Worm (Caenorhabditis elegans): ENCODE data around the gene lgc-44.

DNA sequence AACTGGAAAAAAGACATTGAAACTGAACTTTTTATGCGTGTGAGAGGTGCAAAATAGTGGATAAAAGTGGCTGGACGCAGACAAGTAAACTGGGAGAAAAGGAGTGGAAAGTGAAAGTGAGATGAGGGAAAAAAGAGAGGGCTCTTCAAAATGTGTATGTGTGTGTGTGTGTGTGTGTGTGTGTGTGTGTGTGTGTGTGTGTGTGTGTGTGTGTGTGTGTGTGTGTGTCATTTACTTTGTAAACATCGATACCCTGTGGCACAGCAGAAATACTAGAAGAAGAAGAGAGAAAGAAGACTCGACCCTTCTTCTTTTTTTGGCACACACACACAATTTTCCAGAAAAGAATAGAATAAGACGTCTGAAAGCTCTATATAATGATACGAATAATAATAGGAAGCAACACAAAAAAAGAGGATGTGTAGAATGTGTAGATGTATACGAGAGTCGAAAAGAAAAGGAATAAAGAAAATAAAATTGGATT is 33.7 kb downstream of the lgc-44 start:
- no peak for TF ChIP-seq pax-1 (tag; optimal IDR thresholded peaks at IDR 0.05)
- no peak for TF ChIP-seq rnt-1 (tag; optimal IDR thresholded peaks at IDR 0.05)
- TF ChIP-seq nhr-11 (tag; optimal IDR thresholded peaks at IDR 0.05), result no peak
- no peak for TF ChIP-seq pqm-1 (tag; optimal IDR thresholded peaks at IDR 0.05)
- no peak for TF ChIP-seq ama-1 (optimal IDR thresholded peaks at IDR 0.05)
- TF ChIP-seq pha-4 (tag; optimal IDR thresholded peaks at IDR 0.05), result no peak

All from whole organism, late embryonic.